Worm (Caenorhabditis elegans) whole organism, late embryonic: ENCODE measurements around the gene egg-1.

ENCODE experiments used
- C08G9.2 ChIP-seq: sonication (generic microtip); optimal IDR thresholded peaks from 2 replicates; lab custom pipeline; 2016; ENCODE audit warnings: mild to moderate bottlenecking, missing genetic modification characterization, moderate library complexity, missing compliant biosample characterization
- F13H6.1 ChIP-seq: sonication (generic microtip); optimal IDR thresholded peaks from 2 replicates; lab custom pipeline; 2016; ENCODE audit warnings: missing genetic modification characterization, missing compliant biosample characterization
- K09A11.1 ChIP-seq: sonication (generic microtip); optimal IDR thresholded peaks from 2 replicates; lab custom pipeline; 2017; ENCODE audit warnings: antibody characterized with exemption, mild to moderate bottlenecking, missing genetic modification characterization, missing compliant biosample characterization; ENCODE audit not compliant: insufficient read depth
- T23F11.4 ChIP-seq: fragments of 200-800 bp; sonication (Bioruptor generic); optimal IDR thresholded peaks from 2 replicates; lab custom pipeline; 2018; ENCODE audit warnings: mild to moderate bottlenecking, missing genetic modification characterization, missing compliant biosample characterization
- ahr-1 ChIP-seq: sonication (generic microtip); optimal IDR thresholded peaks from 2 replicates; lab custom pipeline; 2016; ENCODE audit warnings: missing genetic modification characterization, missing compliant biosample characterization
- ama-1 ChIP-seq: fragments of 150-350 bp; optimal IDR thresholded peaks from 2 replicates; lab custom pipeline; 2014
- ceh-19 ChIP-seq: fragments of 200-800 bp; sonication (Bioruptor generic); optimal IDR thresholded peaks from 2 replicates; lab custom pipeline; 2018; ENCODE audit warnings: mild to moderate bottlenecking, missing genetic modification characterization, missing compliant biosample characterization
- ceh-2 ChIP-seq: sonication (generic microtip); optimal IDR thresholded peaks from 2 replicates; lab custom pipeline; 2016; ENCODE audit warnings: missing genotype, missing genetic modification characterization, missing compliant biosample characterization
- ceh-22 ChIP-seq: sonication (generic microtip); optimal IDR thresholded peaks from 2 replicates; lab custom pipeline; 2017; ENCODE audit warnings: missing biosample characterization, missing genetic modification characterization
- ceh-31 ChIP-seq: sonication (generic microtip); optimal IDR thresholded peaks from 2 replicates; lab custom pipeline; 2016; ENCODE audit warnings: missing genetic modification characterization, missing compliant biosample characterization
- ceh-9 ChIP-seq: sonication (generic microtip); optimal IDR thresholded peaks from 2 replicates; lab custom pipeline; 2016; ENCODE audit warnings: mild to moderate bottlenecking, missing genetic modification characterization, inconsistent platforms, missing compliant biosample characterization
- dmd-4 ChIP-seq: sonication (generic microtip); optimal IDR thresholded peaks from 2 replicates; lab custom pipeline; 2016; ENCODE audit warnings: borderline replicate concordance, missing genetic modification characterization, missing compliant biosample characterization
- dve-1 ChIP-seq: sonication (generic microtip); optimal IDR thresholded peaks from 2 replicates; lab custom pipeline; 2017; ENCODE audit warnings: antibody characterized with exemption, mild to moderate bottlenecking, missing genetic modification characterization, missing compliant biosample characterization
- elt-2 ChIP-seq: sonication (generic microtip); optimal IDR thresholded peaks from 2 replicates; lab custom pipeline; 2016; ENCODE audit warnings: missing genetic modification reagents, missing genetic modification characterization, missing compliant biosample characterization
- elt-4 ChIP-seq: sonication (generic microtip); optimal IDR thresholded peaks from 2 replicates; lab custom pipeline; 2016; ENCODE audit warnings: missing genetic modification characterization, missing compliant biosample characterization
- ets-4 ChIP-seq: sonication (generic microtip); optimal IDR thresholded peaks from 2 replicates; lab custom pipeline; 2016; ENCODE audit warnings: missing genetic modification characterization, missing compliant biosample characterization
- fax-1 ChIP-seq: sonication (generic microtip); optimal IDR thresholded peaks from 2 replicates; lab custom pipeline; 2016; ENCODE audit warnings: missing genotype, missing genetic modification characterization, missing compliant biosample characterization
- fkh-10 ChIP-seq: fragments of 150-350 bp; optimal IDR thresholded peaks from 2 replicates; lab custom pipeline; 2014; ENCODE audit warnings: missing biosample characterization, missing genetic modification reagents, missing genetic modification characterization
- fkh-6 ChIP-seq: sonication (generic microtip); optimal IDR thresholded peaks from 2 replicates; lab custom pipeline; 2016; ENCODE audit warnings: missing genetic modification characterization, missing compliant biosample characterization
- gmeb-2 ChIP-seq: sonication (generic microtip); optimal IDR thresholded peaks from 2 replicates; lab custom pipeline; 2016; ENCODE audit warnings: missing genetic modification characterization, inconsistent platforms, missing compliant biosample characterization
- hlh-15 ChIP-seq: sonication (generic microtip); optimal IDR thresholded peaks from 2 replicates; lab custom pipeline; 2016; ENCODE audit warnings: missing genetic modification characterization, missing compliant biosample characterization
- hlh-30 ChIP-seq: sonication (generic microtip); optimal IDR thresholded peaks from 2 replicates; lab custom pipeline; 2017; ENCODE audit warnings: antibody characterized with exemption, missing genetic modification characterization, missing compliant biosample characterization; ENCODE audit not compliant: insufficient read depth
- lim-6 ChIP-seq: sonication (generic microtip); optimal IDR thresholded peaks from 2 replicates; lab custom pipeline; 2016; ENCODE audit warnings: missing genetic modification characterization, missing compliant biosample characterization
- lin-11 ChIP-seq: fragments of 200-800 bp; sonication (Bioruptor generic); optimal IDR thresholded peaks from 2 replicates; lab custom pipeline; 2018; ENCODE audit warnings: mild to moderate bottlenecking, missing genetic modification characterization, missing compliant biosample characterization
- madf-2 ChIP-seq: sonication (generic microtip); optimal IDR thresholded peaks from 2 replicates; lab custom pipeline; 2017; ENCODE audit warnings: missing genetic modification characterization, missing compliant biosample characterization
- nfya-1 ChIP-seq: sonication (generic microtip); optimal IDR thresholded peaks from 2 replicates; lab custom pipeline; 2017; ENCODE audit warnings: missing genetic modification characterization, mild to moderate bottlenecking, missing compliant biosample characterization, antibody characterized with exemption, moderate library complexity
- nhr-11 ChIP-seq: fragments of 150-350 bp; optimal IDR thresholded peaks from 2 replicates; lab custom pipeline; 2014; ENCODE audit warnings: missing biosample characterization, missing genetic modification characterization
- nhr-232 ChIP-seq: sonication (generic microtip); optimal IDR thresholded peaks from 2 replicates; lab custom pipeline; 2016; ENCODE audit warnings: missing genetic modification characterization, missing compliant biosample characterization
- odd-2 ChIP-seq: sonication (generic microtip); optimal IDR thresholded peaks from 2 replicates; lab custom pipeline; 2017; ENCODE audit warnings: antibody characterized with exemption, mild to moderate bottlenecking, missing genetic modification characterization, missing compliant biosample characterization
- pag-3 ChIP-seq: sonication (generic microtip); optimal IDR thresholded peaks from 2 replicates; lab custom pipeline; 2016; ENCODE audit warnings: missing compliant biosample characterization, missing genetic modification characterization, borderline replicate concordance
- pat-9 ChIP-seq: fragments of 200-800 bp; sonication (Bioruptor generic); optimal IDR thresholded peaks from 2 replicates; lab custom pipeline; 2018; ENCODE audit warnings: mild to moderate bottlenecking, missing genetic modification characterization, moderate library complexity, missing compliant biosample characterization
- pha-2 ChIP-seq: sonication (generic microtip); optimal IDR thresholded peaks from 2 replicates; lab custom pipeline; 2017; ENCODE audit warnings: mild to moderate bottlenecking, missing genetic modification characterization, missing compliant biosample characterization
- rnt-1 ChIP-seq: sonication (generic microtip); optimal IDR thresholded peaks from 2 replicates; lab custom pipeline; 2016; ENCODE audit warnings: missing genetic modification characterization, missing compliant biosample characterization
- sdc-2 ChIP-seq: sonication (generic microtip); optimal IDR thresholded peaks from 2 replicates; lab custom pipeline; 2016; ENCODE audit warnings: missing genotype, missing genetic modification characterization, missing compliant biosample characterization
- sox-2 ChIP-seq: fragments of 200-800 bp; sonication (Bioruptor generic); IDR thresholded peaks from 2 replicates; pipeline ENCODE4 v1.3.6; 2022; ENCODE audit warnings: missing genetic modification reagents, missing genetic modification characterization, missing compliant biosample characterization
- sox-4 ChIP-seq: sonication (generic microtip); optimal IDR thresholded peaks from 2 replicates; lab custom pipeline; 2017; ENCODE audit warnings: mild to moderate bottlenecking, missing genetic modification characterization, inconsistent platforms, missing compliant biosample characterization
- tbx-2 ChIP-seq: sonication (generic microtip); optimal IDR thresholded peaks from 2 replicates; lab custom pipeline; 2016; ENCODE audit warnings: missing genetic modification characterization, missing compliant biosample characterization
- ttx-3 ChIP-seq: sonication (generic microtip); optimal IDR thresholded peaks from 2 replicates; lab custom pipeline; 2016; ENCODE audit warnings: missing genetic modification reagents, missing genetic modification characterization, missing compliant biosample characterization
- unc-86 ChIP-seq: sonication (generic microtip); optimal IDR thresholded peaks from 2 replicates; lab custom pipeline; 2016; ENCODE audit warnings: missing genetic modification characterization, missing compliant biosample characterization

egg-1 gene

DNA sequence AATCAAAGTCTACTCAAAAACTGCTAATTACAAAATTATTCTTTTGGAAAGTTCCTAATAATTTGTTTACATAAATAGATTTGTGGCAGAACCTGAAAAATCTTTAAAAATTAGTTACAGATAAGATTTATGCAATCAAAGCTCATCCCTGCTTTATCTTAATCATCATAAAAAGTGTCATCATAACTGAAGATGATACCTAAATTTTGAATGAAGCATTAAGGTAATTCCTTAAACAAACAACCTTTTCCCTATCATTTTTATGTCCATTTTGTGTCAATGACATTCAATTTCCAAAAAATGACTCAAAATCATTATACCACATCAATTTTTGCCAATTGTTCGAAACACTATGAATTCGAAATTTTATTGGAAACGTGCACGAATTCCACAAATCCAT lies 9.7 kb downstream of the egg-1 start, which contains the start of gene B0244.6:
Gene B0244.6, plus strand, starts transcription at position 301 of the 400 bp plus-strand sequence.
- TF ChIP-seq ceh-31 (tag; lab: Kevin White, UChicago) (no peak), hlh-15 (no peak), tbx-2 (tag; lab: Kevin White, UChicago) (no peak), fkh-10 (GFP tag; lab: Kevin White, UChicago) (no peak), gmeb-2 (no peak), madf-2 (no peak), odd-2 (tag; lab: Kevin White, UChicago) (no peak), fax-1 (tag; lab: Kevin White, UChicago) (no peak), ttx-3 (no peak), rnt-1 (tag; lab: Kevin White, UChicago) (no peak), pat-9 (tag; lab: Kevin White, UChicago) (no peak), ama-1 (lab: Kevin White, UChicago) (no peak), lin-11 (tag; lab: Kevin White, UChicago) (no peak), C08G9.2 (tag; lab: Kevin White, UChicago) (no peak), sdc-2 (no peak), ceh-2 (tag; lab: Kevin White, UChicago) (no peak), T23F11.4 (GFP tag; lab: Kevin White, UChicago) (no peak), sox-2 (GFP tag; lab: Robert Waterston, UW) (no peak), dmd-4 (tag; lab: Kevin White, UChicago) (no peak)

ce11 chrIII:5740666-5741065 lies 12.7 kb downstream of the egg-1 start, which contains the start of gene B0244.16:
Gene B0244.16, plus strand, starts transcription at chrIII:5740966.
- no peak for TF ChIP-seq pha-2 (tag; lab: Kevin White, UChicago)
- TF ChIP-seq ceh-2 (tag; lab: Kevin White, UChicago): no peak
- TF ChIP-seq nhr-232 (tag; lab: Kevin White, UChicago): no peak
- TF ChIP-seq ceh-9 (tag; lab: Kevin White, UChicago): no peak
- no peak for TF ChIP-seq madf-2
- no peak for TF ChIP-seq pag-3 (tag; lab: Kevin White, UChicago)
- TF ChIP-seq ets-4 (tag; lab: Kevin White, UChicago): no peak
- TF ChIP-seq sox-4 (tag; lab: Kevin White, UChicago): no peak
- TF ChIP-seq hlh-30 (tag; lab: Kevin White, UChicago): no peak
- no peak for TF ChIP-seq nhr-11 (tag; lab: Kevin White, UChicago)
- TF ChIP-seq T23F11.4 (GFP tag; lab: Kevin White, UChicago): no peak
- TF ChIP-seq F13H6.1 (tag; lab: Kevin White, UChicago): no peak
- no peak for TF ChIP-seq dve-1 (tag; lab: Kevin White, UChicago)
- TF ChIP-seq elt-4 (tag; lab: Kevin White, UChicago): no peak

DNA sequence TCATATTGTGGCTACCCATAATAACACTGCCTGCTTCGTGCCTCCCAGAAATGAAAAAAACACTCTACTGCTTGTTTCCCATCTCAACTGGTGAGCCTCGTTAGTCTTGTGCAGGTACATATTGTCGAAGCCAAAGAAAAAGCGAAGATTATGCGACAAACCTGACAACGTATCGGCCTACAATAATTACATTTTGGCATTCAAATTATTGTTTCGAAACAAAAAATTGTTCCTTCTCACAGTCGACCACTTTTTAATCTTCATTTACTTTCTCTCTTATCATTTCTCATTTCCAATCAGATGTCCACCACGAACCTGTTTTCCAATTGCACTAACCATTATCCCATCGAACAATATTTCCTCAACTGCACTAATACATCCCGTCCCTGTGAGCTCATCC lies 15.1 kb downstream of the egg-1 start, which contains the start of gene B0244.15:
Gene B0244.15, plus strand, starts transcription at position 301 of the 400 bp plus-strand sequence.
- TF ChIP-seq ceh-19 (GFP tag; lab: Kevin White, UChicago) (no peak), pag-3 (tag; lab: Kevin White, UChicago) (no peak), rnt-1 (tag; lab: Kevin White, UChicago) (no peak), K09A11.1 (tag; lab: Kevin White, UChicago) (no peak), unc-86 (tag; lab: Kevin White, UChicago) (no peak), T23F11.4 (GFP tag; lab: Kevin White, UChicago) (no peak), ahr-1 (tag; lab: Kevin White, UChicago) (no peak), ets-4 (tag; lab: Kevin White, UChicago) (no peak), C08G9.2 (tag; lab: Kevin White, UChicago) (no peak), ceh-22 (tag; lab: Kevin White, UChicago) (no peak), nfya-1 (tag; lab: Kevin White, UChicago) (no peak), fkh-6 (no peak), madf-2 (no peak), elt-2 (tag; lab: Kevin White, UChicago) (no peak), lim-6 (no peak)
